Worm (Caenorhabditis elegans): ENCODE measurements around the gene str-3.

DNA sequence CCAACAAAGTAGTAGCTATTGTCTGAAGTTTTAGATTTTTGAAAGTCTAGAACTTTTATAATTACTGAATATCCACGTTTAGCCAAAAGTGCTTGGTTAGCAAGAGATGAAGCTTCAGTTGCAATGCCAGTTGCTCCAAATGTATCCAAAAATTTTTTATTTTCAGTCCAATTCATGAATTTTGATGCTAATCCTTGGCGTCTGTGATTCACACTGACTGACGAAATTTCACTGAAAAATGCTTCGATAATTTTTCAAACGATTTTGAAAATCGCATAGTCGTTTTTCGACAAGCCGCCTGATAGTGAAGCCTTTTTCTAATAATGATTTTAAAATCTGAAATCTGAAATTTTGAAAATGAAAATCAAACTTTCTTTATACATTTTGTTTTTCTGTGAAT, 6.1 kb downstream of the str-3 start:
- TF ChIP-seq F13H6.1 (tag; optimal IDR thresholded peaks at IDR 0.05) (no peak), ceh-19 (GFP tag; optimal IDR thresholded peaks at IDR 0.05) (no peak), lin-11 (tag; optimal IDR thresholded peaks at IDR 0.05) (no peak), ceh-2 (tag; optimal IDR thresholded peaks at IDR 0.05) (no peak), ceh-14 (tag; optimal IDR thresholded peaks at IDR 0.05) (no peak)
